Worm (Caenorhabditis elegans): ENCODE measurements around the gene C05E11.6.
A peak's percentile ranks its signal among the peaks of the same experiment; 100 is the strongest.

Gene C05E11.6

DNA sequence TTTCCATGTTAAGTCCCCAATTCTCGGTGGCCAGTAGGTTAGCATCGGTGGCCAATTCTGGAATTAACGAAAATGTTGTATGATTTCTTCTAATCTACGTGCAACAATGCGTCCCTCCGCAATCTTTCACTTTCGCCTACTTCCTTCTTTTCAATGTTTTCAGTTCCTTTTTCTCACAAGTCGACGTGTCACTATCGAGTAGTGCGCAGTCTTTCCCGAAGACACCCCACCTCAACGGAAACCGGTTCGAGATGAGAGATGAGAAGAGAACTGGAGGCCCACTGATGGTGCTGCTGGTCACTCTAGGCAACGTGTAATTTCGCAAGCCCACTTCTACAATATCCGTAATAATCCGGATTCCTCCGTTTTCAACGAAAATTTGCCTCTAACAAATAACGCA lies 42.0 kb upstream of the C05E11.6 start (continued):
- TF ChIP-seq nfya-1 (tag; optimal IDR thresholded peaks at IDR 0.05; ENCODE audit: insufficient read depth) (peak; percentile 42), mml-1 (tag; optimal IDR thresholded peaks at IDR 0.05) (no peak), nhr-23 (tag; optimal IDR thresholded peaks at IDR 0.05) (peak; percentile 91), aly-2 (tag; optimal IDR thresholded peaks at IDR 0.05) (no peak), elt-1 (tag; optimal IDR thresholded peaks at IDR 0.05) (no peak), nhr-76 (tag; optimal IDR thresholded peaks at IDR 0.05) (no peak), ztf-4 (tag; optimal IDR thresholded peaks at IDR 0.05) (no peak), skn-1 (tag; optimal IDR thresholded peaks at IDR 0.05) (no peak)

DNA sequence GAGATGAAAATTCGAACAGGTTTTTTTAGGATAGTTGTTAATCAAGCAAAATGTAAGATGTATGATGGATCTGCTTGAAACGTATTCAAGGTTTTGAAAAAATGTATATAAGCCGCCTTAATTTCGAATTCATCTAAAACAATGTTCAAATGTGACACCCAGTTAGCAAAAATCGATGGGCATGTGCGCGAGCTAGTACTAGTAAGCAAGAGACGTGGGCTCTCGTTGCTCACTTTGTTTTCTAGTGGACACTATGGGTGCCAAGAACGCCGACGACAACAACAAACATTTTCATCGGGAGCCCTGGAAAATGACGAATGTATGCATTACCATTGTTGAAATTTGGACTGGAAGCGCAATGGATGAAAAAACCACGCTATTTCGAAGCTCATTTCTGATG lies 40.8 kb upstream of the C05E11.6 start:
- no peak for TF ChIP-seq unc-39 (tag; optimal IDR thresholded peaks at IDR 0.05)
- TF ChIP-seq nhr-25 (tag; optimal IDR thresholded peaks at IDR 0.05): no peak
- peak; percentile 31 for TF ChIP-seq nfya-1 (tag; optimal IDR thresholded peaks at IDR 0.05; ENCODE audit: insufficient read depth)

DNA sequence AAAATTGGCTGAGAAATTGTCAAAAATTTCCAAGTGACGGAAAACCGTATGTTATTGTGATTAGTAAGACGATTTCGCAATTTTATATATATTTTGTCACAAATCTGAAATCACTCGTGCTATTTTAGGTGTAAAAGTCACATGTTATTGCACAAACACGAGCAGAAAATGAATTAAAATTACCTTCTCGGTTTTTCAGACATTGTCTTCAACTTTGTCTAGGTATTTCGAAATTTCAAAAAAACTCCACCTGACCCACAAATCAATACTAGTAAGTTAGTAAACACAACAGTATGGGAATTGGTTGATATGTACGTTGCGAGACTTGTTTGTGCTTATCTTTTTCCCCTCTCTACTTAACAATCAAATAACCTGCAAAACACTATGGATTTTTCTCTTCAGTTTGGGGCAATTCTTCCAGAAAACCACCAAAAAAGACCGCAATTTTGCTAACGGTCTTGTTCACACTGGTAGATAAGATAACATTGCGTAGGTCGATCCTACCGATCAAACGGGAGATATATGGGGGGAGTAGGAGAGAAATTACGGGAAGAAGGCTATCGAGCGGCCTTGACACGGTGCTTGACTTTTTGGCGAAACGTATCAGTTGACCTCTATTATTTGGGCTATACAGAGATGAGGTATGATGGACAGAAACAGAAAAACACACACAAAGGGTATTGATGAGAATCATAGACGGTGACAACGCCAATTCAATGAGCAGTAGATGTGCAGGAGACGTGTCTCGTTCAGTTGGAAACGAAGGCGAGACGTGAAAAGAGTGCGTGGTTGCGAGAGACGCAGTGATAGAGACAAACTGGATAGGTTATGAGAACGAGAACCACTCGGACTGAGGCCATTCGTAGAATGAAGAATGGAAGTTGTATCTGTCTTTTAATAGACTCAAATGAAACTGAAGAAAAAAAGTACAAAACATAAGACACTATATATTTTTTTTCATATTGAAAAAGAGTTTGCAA lies 39.8 kb upstream of the C05E11.6 start, which contains the start of gene C07A12.7:
Gene C07A12.7 (minus strand): TSS at position 308 of the 980 bp plus-strand sequence.
- TF ChIP-seq fos-1 (tag; optimal IDR thresholded peaks at IDR 0.05): no peak
- TF ChIP-seq pha-4 (tag; optimal IDR thresholded peaks at IDR 0.05): peak; percentile 76
- TF ChIP-seq lsy-12 (tag; optimal IDR thresholded peaks at IDR 0.05): no peak
- TF ChIP-seq nhr-43 (tag; optimal IDR thresholded peaks at IDR 0.05; ENCODE audit: poor library complexity, severe bottlenecking): peak; percentile 42
- TF ChIP-seq nfya-1 (tag; optimal IDR thresholded peaks at IDR 0.05; ENCODE audit: insufficient read depth): peak; percentile 62
- TF ChIP-seq elt-3 (tag; optimal IDR thresholded peaks at IDR 0.05): peak in 1 of 3 experiments; percentile 48
- TF ChIP-seq R02D3.7 (tag; optimal IDR thresholded peaks at IDR 0.05): no peak
- peak; percentile 32 for TF ChIP-seq elt-1 (tag; optimal IDR thresholded peaks at IDR 0.05)
- peak; percentile 88 for TF ChIP-seq nhr-23 (tag; optimal IDR thresholded peaks at IDR 0.05)
- no peak for TF ChIP-seq ceh-82 (tag; optimal IDR thresholded peaks at IDR 0.05)
- TF ChIP-seq nhr-28 (tag; optimal IDR thresholded peaks at IDR 0.05): no peak
- no peak for TF ChIP-seq jun-1 (tag; optimal IDR thresholded peaks at IDR 0.05)
- TF ChIP-seq nhr-25 (tag; optimal IDR thresholded peaks at IDR 0.05): peak; percentile 58
- TF ChIP-seq nhr-12 (tag; optimal IDR thresholded peaks at IDR 0.05): no peak

DNA sequence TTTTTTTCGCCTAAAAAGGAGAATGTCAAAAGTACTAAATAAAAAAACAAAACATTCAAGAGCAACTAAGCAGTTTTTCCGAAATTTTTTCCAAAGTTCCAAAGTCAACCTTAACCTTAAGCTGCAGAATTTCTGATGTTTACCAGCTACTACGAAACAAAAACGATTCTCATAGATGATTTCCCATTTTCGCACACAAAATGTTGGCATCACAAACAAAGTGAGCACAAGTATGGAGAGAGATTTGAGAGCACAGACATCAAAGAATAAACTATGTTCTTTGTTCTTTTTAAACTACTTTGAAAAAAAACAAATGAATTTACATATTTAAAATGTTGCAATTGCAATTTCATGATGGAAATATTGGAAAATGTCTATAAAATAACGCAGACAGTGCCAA lies 38.6 kb upstream of the C05E11.6 start:
- peak; percentile 60 for TF ChIP-seq pha-4 (tag; optimal IDR thresholded peaks at IDR 0.05)
- no peak for TF ChIP-seq ztf-4 (tag; optimal IDR thresholded peaks at IDR 0.05)

DNA sequence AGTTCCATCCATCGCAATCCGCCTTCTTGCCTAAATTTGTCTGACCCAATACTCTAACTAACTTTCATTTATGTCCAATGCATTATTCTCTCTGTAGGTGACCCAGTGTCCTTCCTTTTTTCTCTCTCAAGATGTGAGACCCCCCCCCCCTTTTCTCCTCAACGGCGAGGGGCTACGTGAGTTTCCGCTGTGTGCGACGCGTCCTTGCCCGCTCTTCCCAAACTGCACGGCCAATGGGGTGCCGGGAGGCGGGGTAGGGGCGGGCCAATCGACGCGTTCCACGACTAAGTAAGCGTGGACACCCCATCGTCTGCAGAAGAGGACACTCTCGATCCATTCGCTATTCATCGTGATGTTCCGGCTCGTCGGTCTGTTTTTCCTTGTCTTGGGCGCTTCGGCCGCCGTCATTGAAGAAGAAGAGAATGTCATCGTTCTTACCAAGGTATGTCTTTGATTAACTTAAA lies 38.0 kb upstream of the C05E11.6 start, which contains the start of gene pdi-2:
Gene pdi-2 (plus strand): TSS at position 269 of the 464 bp plus-strand sequence.
- TF ChIP-seq pha-4 (tag; optimal IDR thresholded peaks at IDR 0.05) (peak; percentile 66), sea-2 (GFP tag; optimal IDR thresholded peaks at IDR 0.05) (no peak), nhr-25 (tag; optimal IDR thresholded peaks at IDR 0.05) (peak; percentile 90), elt-3 (tag; optimal IDR thresholded peaks at IDR 0.05) (peak in 1 of 3 experiments; percentile 34), ama-1 (optimal IDR thresholded peaks at IDR 0.05) (peak; percentile 95), R02D3.7 (tag; optimal IDR thresholded peaks at IDR 0.05) (peak; percentile 8), aly-2 (tag; optimal IDR thresholded peaks at IDR 0.05) (no peak), pqm-1 (tag; optimal IDR thresholded peaks at IDR 0.05) (peak; percentile 53), skn-1 (tag; optimal IDR thresholded peaks at IDR 0.05) (peak; percentile 46), nhr-11 (tag; optimal IDR thresholded peaks at IDR 0.05) (no peak), nhr-43 (tag; optimal IDR thresholded peaks at IDR 0.05; ENCODE audit: poor library complexity, severe bottlenecking) (peak; percentile 40), nhr-76 (tag; optimal IDR thresholded peaks at IDR 0.05) (no peak), eor-1 (tag; optimal IDR thresholded peaks at IDR 0.05) (no peak), jun-1 (tag; optimal IDR thresholded peaks at IDR 0.05) (peak; percentile 63), nhr-12 (tag; optimal IDR thresholded peaks at IDR 0.05) (no peak), ztf-11 (tag; optimal IDR thresholded peaks at IDR 0.05) (no peak), tbx-2 (tag; optimal IDR thresholded peaks at IDR 0.05) (peak; percentile 36), snpc-4 (tag; optimal IDR thresholded peaks at IDR 0.05) (no peak), fkh-2 (tag; optimal IDR thresholded peaks at IDR 0.05) (no peak), nhr-23 (tag; optimal IDR thresholded peaks at IDR 0.05) (peak; percentile 91), ztf-4 (tag; optimal IDR thresholded peaks at IDR 0.05) (no peak), nhr-237 (tag; optimal IDR thresholded peaks at IDR 0.05) (no peak), elt-2 (tag; optimal IDR thresholded peaks at IDR 0.05) (peak; percentile 74), lin-15B (tag; optimal IDR thresholded peaks at IDR 0.05) (peak; percentile 81), mml-1 (tag; optimal IDR thresholded peaks at IDR 0.05) (no peak), unc-62 (GFP tag; optimal IDR thresholded peaks at IDR 0.05) (peak; percentile 16), unc-39 (tag; optimal IDR thresholded peaks at IDR 0.05) (no peak), ceh-28 (tag; optimal IDR thresholded peaks at IDR 0.05) (peak; percentile 33), egl-5 (tag; optimal IDR thresholded peaks at IDR 0.05) (peak; percentile 53), nhr-77 (tag; optimal IDR thresholded peaks at IDR 0.05) (no peak), ceh-9 (tag; optimal IDR thresholded peaks at IDR 0.05) (no peak), ZK546.5 (tag; optimal IDR thresholded peaks at IDR 0.05) (no peak), fkh-10 (GFP tag; optimal IDR thresholded peaks at IDR 0.05) (peak; percentile 43), elt-1 (tag; optimal IDR thresholded peaks at IDR 0.05) (peak; percentile 37), fos-1 (tag; optimal IDR thresholded peaks at IDR 0.05) (no peak)

Data from whole organism, L3 larva.